Fruit fly (Drosophila melanogaster) whole organism, pupa: Measurements from ENCODE around the gene CG8112.

Experiments used
- CG10348 ChIP-seq: fragments of 200-800 bp; sonication (Bioruptor generic); IDR thresholded peaks from 2 replicates; pipeline ENCODE4 v1.3.6; 2022; ENCODE audit warnings: missing biosample characterization, missing genetic modification characterization
- CG13204 ChIP-seq: fragments of 200-800 bp; sonication (Bioruptor generic); optimal IDR thresholded peaks from 2 replicates; lab custom pipeline; 2018; ENCODE audit warnings: missing biosample characterization, mild to moderate bottlenecking, missing genetic modification characterization, moderate library complexity
- CG15710 ChIP-seq: fragments of 200-800 bp; sonication (Bioruptor generic); optimal IDR thresholded peaks from 2 replicates; lab custom pipeline; 2018; ENCODE audit warnings: missing biosample characterization, mild to moderate bottlenecking, missing genetic modification characterization, moderate library complexity
- CG32121 ChIP-seq: fragments of 200-800 bp; sonication (Bioruptor generic); IDR thresholded peaks from 2 replicates; pipeline ENCODE4 v1.3.6; 2022; ENCODE audit warnings: missing biosample characterization, missing genetic modification characterization
- CG4496 ChIP-seq: fragments of 200-800 bp; sonication (Bioruptor generic); IDR thresholded peaks from 3 replicates; pipeline ENCODE4 v1.3.6; 2022; ENCODE audit warnings: missing biosample characterization, missing genetic modification characterization
- CG8301 ChIP-seq: fragments of 200-800 bp; sonication (Bioruptor generic); optimal IDR thresholded peaks from 2 replicates; lab custom pipeline; 2018; ENCODE audit warnings: missing biosample characterization, mild to moderate bottlenecking, missing genetic modification characterization
- CG9948 ChIP-seq: fragments of 200-800 bp; sonication (Bioruptor generic); optimal IDR thresholded peaks from 2 replicates; lab custom pipeline; 2018; ENCODE audit warnings: missing biosample characterization, mild to moderate bottlenecking, missing genetic modification characterization, moderate library complexity
- Ets98B ChIP-seq: fragments of 200-800 bp; sonication (Bioruptor generic); IDR thresholded peaks from 2 replicates; pipeline ENCODE4 v1.3.6; 2022; ENCODE audit warnings: missing biosample characterization, missing genetic modification characterization
- Pif1B ChIP-seq: fragments of 200-800 bp; sonication (Bioruptor generic); optimal IDR thresholded peaks from 3 replicates; lab custom pipeline; 2016; ENCODE audit warnings: missing biosample characterization, missing genetic modification characterization
- fd96Ca ChIP-seq: fragments of 200-800 bp; sonication (Bioruptor generic); IDR thresholded peaks from 3 replicates; pipeline ENCODE4 v1.3.6; 2022; ENCODE audit warnings: missing biosample characterization, missing genetic modification characterization
- gl ChIP-seq: fragments of 200-800 bp; sonication (Bioruptor generic); optimal IDR thresholded peaks from 2 replicates; lab custom pipeline; 2018; ENCODE audit warnings: missing biosample characterization, mild to moderate bottlenecking, missing genetic modification characterization
- rn ChIP-seq: fragments of 200-800 bp; sonication (Bioruptor generic); IDR thresholded peaks from 2 replicates; pipeline ENCODE4 v1.3.6; 2022; ENCODE audit warnings: missing biosample characterization, missing genetic modification characterization

DNA sequence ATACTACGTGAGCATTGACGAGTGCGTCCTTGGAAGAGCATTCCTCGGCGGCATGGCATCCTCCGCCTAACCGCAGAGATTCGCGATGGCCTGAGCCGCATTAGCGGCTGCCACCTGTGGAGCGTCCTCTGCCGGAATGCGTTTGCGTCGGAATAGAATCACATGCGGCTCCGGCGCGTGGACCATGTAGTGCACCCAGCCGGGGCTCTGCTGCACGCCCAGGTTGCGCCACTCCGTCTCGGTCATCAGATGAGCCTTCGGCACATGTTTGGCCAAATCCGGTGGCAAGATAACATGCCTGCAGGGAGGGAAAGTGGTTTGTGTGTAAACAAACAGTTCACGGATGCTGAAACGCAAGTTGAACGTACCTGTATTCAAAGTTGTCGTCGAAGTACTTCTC lies 2.6 kb downstream of the CG8112 start:
- TF ChIP-seq fd96Ca (GFP tag; lab: Robert Waterston, UW) (no peak), CG4496 (no peak), CG10348 (GFP tag; lab: Robert Waterston, UW) (no peak), Ets98B (GFP tag; lab: Robert Waterston, UW) (no peak), CG8301 (tag; lab: Kevin White, UChicago) (no peak), gl (tag; lab: Kevin White, UChicago) (no peak), rn (GFP tag; lab: Robert Waterston, UW) (no peak), CG9948 (tag; lab: Kevin White, UChicago) (no peak), CG32121 (GFP tag; lab: Robert Waterston, UW) (no peak), Pif1B (GFP tag; lab: Kevin White, UChicago) (no peak), CG15710 (tag; lab: Kevin White, UChicago) (no peak), CG13204 (GFP tag; lab: Kevin White, UChicago) (no peak)
